Fruit fly (Drosophila melanogaster) whole organism, embryonic: ENCODE measurements around the gene CG16959.
A peak's percentile ranks its signal among the peaks of the same experiment; 100 is the strongest.

Experiments
- Antp ChIP-seq: fragments of 200-800 bp; sonication (Bioruptor generic); optimal IDR thresholded peaks from 3 replicates; lab custom pipeline; 2016; ENCODE audit warnings: missing biosample characterization, missing genetic modification characterization
- CG10366 ChIP-seq: fragments of 200-800 bp; sonication (Bioruptor generic); IDR thresholded peaks from 2 replicates; pipeline ENCODE4 v1.3.6; 2022; ENCODE audit warnings: missing biosample characterization, missing genetic modification characterization
- CG10543 ChIP-seq: fragments of 200-800 bp; sonication (Bioruptor generic); optimal IDR thresholded peaks from 3 replicates; lab custom pipeline; 2017; ENCODE audit warnings: missing biosample characterization, mild to moderate bottlenecking, missing genetic modification characterization, moderate library complexity
- CG11085 ChIP-seq: fragments of 200-800 bp; sonication (Bioruptor generic); IDR thresholded peaks from 2 replicates; pipeline ENCODE4 v1.3.6; 2022; ENCODE audit warnings: missing biosample characterization, missing genetic modification characterization
- CG12104 ChIP-seq: fragments of 200-800 bp; sonication (Bioruptor generic); optimal IDR thresholded peaks from 3 replicates; lab custom pipeline; 2016; ENCODE audit warnings: missing biosample characterization, missing genetic modification characterization
- CG12942 ChIP-seq: fragments of 200-800 bp; sonication (Bioruptor generic); optimal IDR thresholded peaks from 3 replicates; lab custom pipeline; 2016; ENCODE audit warnings: missing biosample characterization, missing genetic modification characterization
- CG1603 ChIP-seq: fragments of 200-800 bp; sonication (Bioruptor generic); optimal IDR thresholded peaks from 2 replicates; lab custom pipeline; 2019; ENCODE audit warnings: missing biosample characterization, mild to moderate bottlenecking, missing genetic modification characterization, moderate library complexity
- CG17328 ChIP-seq: fragments of 200-800 bp; sonication (Bioruptor generic); IDR thresholded peaks from 2 replicates; pipeline ENCODE4 v1.3.6; 2022; ENCODE audit warnings: missing biosample characterization, missing genetic modification characterization
- CG17568 ChIP-seq: fragments of 200-800 bp; sonication (Bioruptor generic); optimal IDR thresholded peaks from 2 replicates; lab custom pipeline; 2018; ENCODE audit warnings: missing biosample characterization, mild to moderate bottlenecking, missing genetic modification characterization, moderate library complexity
- CG1832 ChIP-seq: fragments of 200-800 bp; sonication (Bioruptor generic); optimal IDR thresholded peaks from 2 replicates; lab custom pipeline; 2017; ENCODE audit warnings: missing biosample characterization, mild to moderate bottlenecking, missing genetic modification characterization, inconsistent platforms
- CG2202 ChIP-seq: fragments of 200-800 bp; sonication (Bioruptor generic); optimal IDR thresholded peaks from 2 replicates; lab custom pipeline; 2018; ENCODE audit warnings: missing biosample characterization, mild to moderate bottlenecking, missing genetic modification characterization
- CG2678 ChIP-seq: fragments of 200-800 bp; sonication (Bioruptor generic); optimal IDR thresholded peaks from 3 replicates; lab custom pipeline; 2019; ENCODE audit warnings: missing biosample characterization, mild to moderate bottlenecking, missing genetic modification characterization, moderate library complexity
- CG31388 ChIP-seq: fragments of 200-800 bp; sonication (Bioruptor generic); optimal IDR thresholded peaks from 2 replicates; lab custom pipeline; 2016; ENCODE audit warnings: missing biosample characterization, missing genetic modification characterization
- CG34376 ChIP-seq: fragments of 200-800 bp; sonication (Bioruptor generic); optimal IDR thresholded peaks from 2 replicates; lab custom pipeline; 2018; ENCODE audit warnings: missing biosample characterization, mild to moderate bottlenecking, missing genetic modification characterization
- CG5180 ChIP-seq: fragments of 200-800 bp; sonication (Bioruptor generic); optimal IDR thresholded peaks from 3 replicates; lab custom pipeline; 2017; ENCODE audit warnings: missing biosample characterization, missing genetic modification characterization, mild to moderate bottlenecking, moderate library complexity, missing genetic modification reagents
- CG6254 ChIP-seq: fragments of 200-800 bp; sonication (Bioruptor generic); optimal IDR thresholded peaks from 3 replicates; lab custom pipeline; 2017; ENCODE audit warnings: mild to moderate bottlenecking, missing biosample characterization, missing genetic modification reagents, missing genetic modification characterization
- CG6813 ChIP-seq: fragments of 200-800 bp; sonication (Bioruptor generic); optimal IDR thresholded peaks from 2 replicates; lab custom pipeline; 2017; ENCODE audit warnings: missing biosample characterization, missing genetic modification characterization, mild to moderate bottlenecking, moderate library complexity, missing genetic modification reagents
- CG7372 ChIP-seq: fragments of 200-800 bp; sonication (Bioruptor generic); IDR thresholded peaks from 2 replicates; pipeline ENCODE4 v1.3.6; 2022; ENCODE audit warnings: missing biosample characterization, missing genetic modification characterization
- CG8290 ChIP-seq, 3 experiments: fragments of 200-800 bp; sonication (Bioruptor generic); optimal IDR thresholded peaks; 2 replicates each; lab custom pipeline; 2016 to 2019; ENCODE audit warnings: missing biosample characterization in 3 of 3, missing genetic modification characterization in 3 of 3, mild to moderate bottlenecking in 2 of 3, moderate library complexity in 1 of 3
- CG8359 ChIP-seq: fragments of 200-800 bp; sonication (Bioruptor generic); optimal IDR thresholded peaks from 2 replicates; lab custom pipeline; 2017; ENCODE audit warnings: missing biosample characterization, mild to moderate bottlenecking, missing genetic modification characterization, borderline replicate concordance
- CkIIα-i1 ChIP-seq: fragments of 200-800 bp; sonication (Bioruptor generic); IDR thresholded peaks from 2 replicates; pipeline ENCODE4 v1.3.6; 2022; ENCODE audit warnings: missing biosample characterization, missing genetic modification characterization
- Dad ChIP-seq: fragments of 200-800 bp; sonication (Bioruptor generic); optimal IDR thresholded peaks from 3 replicates; lab custom pipeline; 2016; ENCODE audit warnings: missing biosample characterization, missing genetic modification characterization
- Dip2 ChIP-seq: fragments of 200-800 bp; sonication (Bioruptor generic); IDR thresholded peaks from 2 replicates; pipeline ENCODE4 v1.3.6; 2022; ENCODE audit warnings: missing biosample characterization, missing genetic modification characterization
- Fer1 ChIP-seq: fragments of 200-800 bp; sonication (Bioruptor generic); optimal IDR thresholded peaks from 2 replicates; lab custom pipeline; 2017; ENCODE audit warnings: missing biosample characterization, mild to moderate bottlenecking, missing genetic modification characterization
- Hmr ChIP-seq: fragments of 200-800 bp; sonication (Bioruptor generic); optimal IDR thresholded peaks from 3 replicates; lab custom pipeline; 2017; ENCODE audit warnings: mild to moderate bottlenecking, missing biosample characterization, missing genetic modification reagents, missing genetic modification characterization
- MTF-1 ChIP-seq: fragments of 200-800 bp; sonication (Bioruptor generic); optimal IDR thresholded peaks from 2 replicates; lab custom pipeline; 2018; ENCODE audit warnings: missing biosample characterization, mild to moderate bottlenecking, missing genetic modification characterization, borderline replicate concordance
- Meics ChIP-seq: fragments of 200-800 bp; sonication (Bioruptor generic); optimal IDR thresholded peaks from 2 replicates; lab custom pipeline; 2017; ENCODE audit warnings: missing biosample characterization, mild to moderate bottlenecking, missing genetic modification characterization
- Nf-YA ChIP-seq: fragments of 200-800 bp; sonication (Bioruptor generic); IDR thresholded peaks from 2 replicates; pipeline ENCODE4 v1.3.6; 2022; ENCODE audit warnings: missing biosample characterization, missing genetic modification characterization
- Oli ChIP-seq: fragments of 200-800 bp; sonication (Bioruptor generic); optimal IDR thresholded peaks from 2 replicates; lab custom pipeline; 2018; ENCODE audit warnings: missing biosample characterization, mild to moderate bottlenecking, missing genetic modification characterization, moderate library complexity
- Opbp ChIP-seq: fragments of 200-800 bp; sonication (Bioruptor generic); IDR thresholded peaks from 3 replicates; pipeline ENCODE4 v1.3.6; 2022; ENCODE audit warnings: missing biosample characterization, missing genetic modification characterization; ENCODE audit not compliant: partially characterized antibody
- Ptx1 ChIP-seq: fragments of 200-800 bp; sonication (Bioruptor generic); IDR thresholded peaks from 2 replicates; pipeline ENCODE4 v1.3.6; 2022; ENCODE audit warnings: missing biosample characterization, missing genetic modification characterization
- Stat92E ChIP-seq, 3 experiments: fragments of >200 bp in 2 of 3; fragments of 200-800 bp in 1 of 3; sonication (Bioruptor generic) in 1 of 3; optimal IDR thresholded peaks; 2 replicates each; lab custom pipeline; 2017 to 2019; ENCODE audit warnings: missing biosample characterization in 3 of 3, missing genetic modification characterization in 3 of 3, mild to moderate bottlenecking in 1 of 3, moderate library complexity in 1 of 3
- ab ChIP-seq: fragments of 200-800 bp; sonication (Bioruptor generic); optimal IDR thresholded peaks from 2 replicates; lab custom pipeline; 2016; ENCODE audit warnings: missing biosample characterization, missing genetic modification characterization
- bcd ChIP-seq: fragments of 200-800 bp; sonication (Bioruptor generic); optimal IDR thresholded peaks from 2 replicates; lab custom pipeline; 2017; ENCODE audit warnings: missing biosample characterization, mild to moderate bottlenecking, missing genetic modification characterization
- chinmo ChIP-seq: fragments of 200-800 bp; sonication (Bioruptor generic); IDR thresholded peaks from 4 replicates; pipeline ENCODE4 v1.3.6; 2022; ENCODE audit warnings: missing biosample characterization, missing genetic modification characterization; ENCODE audit not compliant: partially characterized antibody
- crp ChIP-seq, 2 experiments: fragments of 200-800 bp; sonication (Bioruptor generic); optimal IDR thresholded peaks; 2 replicates in 1 of 2; 3 replicates in 1 of 2; lab custom pipeline; 2017; ENCODE audit warnings: missing biosample characterization in 2 of 2, missing genetic modification characterization in 2 of 2, mild to moderate bottlenecking in 1 of 2, moderate library complexity in 1 of 2
- esg ChIP-seq: fragments of 200-800 bp; sonication (Bioruptor generic); conservative IDR thresholded peaks from 2 replicates; pipeline ENCODE4 v1.3.6; 2022; ENCODE audit warnings: missing biosample characterization, missing genetic modification characterization
- gsb ChIP-seq: fragments of 200-800 bp; sonication (Bioruptor generic); IDR thresholded peaks from 2 replicates; pipeline ENCODE4 v1.3.6; 2022; ENCODE audit warnings: missing biosample characterization, missing genetic modification characterization
- lab ChIP-seq: fragments of 200-800 bp; sonication (Bioruptor generic); optimal IDR thresholded peaks from 3 replicates; lab custom pipeline; 2017; ENCODE audit warnings: missing biosample characterization, missing genetic modification characterization, mild to moderate bottlenecking, moderate library complexity, missing genetic modification reagents
- otp ChIP-seq: fragments of 200-800 bp; sonication (Bioruptor generic); IDR thresholded peaks from 3 replicates; pipeline ENCODE4, ENCODE4 v1.3.6; 2022; ENCODE audit warnings: missing biosample characterization, missing genetic modification characterization
- pan ChIP-seq, 4 experiments: fragments of >200 bp in 3 of 4; fragments of 200-800 bp in 1 of 4; sonication (Bioruptor generic) in 1 of 4; optimal IDR thresholded peaks in 3 of 4; IDR thresholded peaks in 1 of 4; 2 replicates each; pipeline versions ENCODE4 v1.3.6 to Lab custom; 2017 to 2022; ENCODE audit warnings: missing biosample characterization in 2 of 4, missing genetic modification characterization in 2 of 4, mixed read lengths in 1 of 4
- schlank ChIP-seq: fragments of 200-800 bp; sonication (Bioruptor generic); optimal IDR thresholded peaks from 2 replicates; lab custom pipeline; 2018; ENCODE audit warnings: missing biosample characterization, mild to moderate bottlenecking, missing genetic modification characterization
- sens ChIP-seq: fragments of 200-800 bp; sonication (Bioruptor generic); peaks from one replicate; lab custom pipeline; 2016; ENCODE audit warnings: missing biosample characterization, missing genetic modification characterization
- stwl ChIP-seq: fragments of 200-800 bp; sonication (Bioruptor generic); optimal IDR thresholded peaks from 3 replicates; lab custom pipeline; 2018; ENCODE audit warnings: missing biosample characterization, mild to moderate bottlenecking, missing genetic modification characterization, moderate library complexity
- tx ChIP-seq: fragments of 200-800 bp; sonication (Bioruptor generic); optimal IDR thresholded peaks from 2 replicates; lab custom pipeline; 2016; ENCODE audit warnings: missing biosample characterization, missing genetic modification characterization
- vvl ChIP-seq: fragments of 200-800 bp; sonication (Bioruptor generic); IDR thresholded peaks from 2 replicates; pipeline ENCODE4 v1.3.6; 2022; ENCODE audit warnings: missing biosample characterization, missing genetic modification characterization
- z ChIP-seq: fragments of 200-800 bp; sonication (Bioruptor generic); IDR thresholded peaks from 3 replicates; pipeline ENCODE4 v1.3.6; 2022; ENCODE audit warnings: missing biosample characterization, missing genetic modification characterization

Gene CG16959

DNA sequence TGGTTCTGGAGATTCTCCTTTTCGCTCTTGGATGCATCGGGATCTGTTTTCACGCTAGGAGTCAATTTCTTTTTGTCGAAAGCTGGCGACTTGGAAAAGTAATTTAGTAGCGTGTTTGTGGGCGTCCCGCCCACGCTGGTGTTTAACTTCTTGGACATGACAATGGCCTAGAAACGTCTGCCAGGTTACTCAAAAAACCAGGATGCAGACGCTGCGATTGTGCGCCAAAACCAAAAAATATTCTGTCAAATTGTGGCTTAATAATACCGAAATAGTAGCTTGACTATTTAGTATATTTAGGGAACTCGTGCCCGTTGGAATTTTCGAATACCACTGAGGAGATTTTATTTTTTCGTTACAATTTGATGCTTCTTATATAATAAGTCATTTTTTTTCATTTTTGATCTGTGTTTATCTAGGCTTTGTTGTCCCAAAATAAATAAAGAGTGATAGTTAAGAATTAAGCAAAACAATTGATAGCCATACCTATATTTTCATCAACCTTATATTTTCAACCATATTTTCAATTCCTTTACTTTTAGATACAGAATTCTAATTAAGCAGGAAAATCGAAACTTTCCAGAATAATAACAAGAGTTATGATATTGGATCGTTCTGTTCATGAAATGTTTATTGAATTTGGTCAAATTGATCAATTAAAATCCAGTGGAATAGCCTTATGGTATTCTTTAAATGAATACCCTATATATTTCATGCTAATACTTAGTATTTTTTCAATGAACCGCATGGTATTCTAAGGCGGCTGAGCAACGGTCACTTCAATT lies 33.4 kb upstream of the CG16959 start, which contains the start of the genes Msh6 and Prp31 (continued):
- TF ChIP-seq crp (GFP tag; optimal IDR thresholded peaks at IDR 0.05; lab: Kevin White, UChicago), result peak in 1 of 2 experiments; percentile 28
- TF ChIP-seq Stat92E (GFP tag; optimal IDR thresholded peaks at IDR 0.05; lab: Kevin White, UChicago), result no peak
- TF ChIP-seq CG17328 (GFP tag; lab: Robert Waterston, UW), result peak; percentile 56
- no peak for TF ChIP-seq otp (GFP tag; lab: Robert Waterston, UW)
- TF ChIP-seq CG10543 (GFP tag; lab: Kevin White, UChicago), result peak; percentile 19
- peak; percentile 40 for TF ChIP-seq Fer1 (GFP tag; lab: Kevin White, UChicago)
- TF ChIP-seq ab (GFP tag; lab: Kevin White, UChicago), result no peak
- no peak for TF ChIP-seq CG34376 (GFP tag; lab: Kevin White, UChicago)
- no peak for TF ChIP-seq Dip2
- peak; percentile 79 for TF ChIP-seq esg (GFP tag; lab: Robert Waterston, UW)
- TF ChIP-seq CkIIα-i1, result no peak
- peak; percentile 38 for TF ChIP-seq stwl
- no peak for TF ChIP-seq CG8359 (GFP tag; lab: Kevin White, UChicago)
- TF ChIP-seq CG12942 (GFP tag; lab: Kevin White, UChicago), result peak; percentile 55
- TF ChIP-seq pan (optimal IDR thresholded peaks at IDR 0.05; lab: Kevin White, UChicago), result no peak
- TF ChIP-seq pan (GFP tag; optimal IDR thresholded peaks at IDR 0.05 in 1 of 2, IDR thresholded peaks at IDR 0.05 in 1 of 2), result peak in 1 of 2 experiments; percentile 38
- no peak for TF ChIP-seq chinmo (GFP tag; lab: Robert Waterston, UW)
- peak; percentile 3 for TF ChIP-seq CG6254
- peak; percentile 64 for TF ChIP-seq CG12104 (GFP tag; lab: Kevin White, UChicago)
- no peak for TF ChIP-seq Opbp (GFP tag; lab: Robert Waterston, UW)
- no peak for TF ChIP-seq CG1832
- no peak for TF ChIP-seq z (GFP tag; lab: Robert Waterston, UW)
- TF ChIP-seq Ptx1 (GFP tag; lab: Robert Waterston, UW), result peak; percentile 42; the same call in 1 of the 2 replicates
- TF ChIP-seq tx (GFP tag; lab: Kevin White, UChicago), result peak; percentile 66
- TF ChIP-seq CG1603 (tag; lab: Kevin White, UChicago), result peak; percentile 35
- TF ChIP-seq Nf-YA (GFP tag; lab: Robert Waterston, UW), result no peak

DNA sequence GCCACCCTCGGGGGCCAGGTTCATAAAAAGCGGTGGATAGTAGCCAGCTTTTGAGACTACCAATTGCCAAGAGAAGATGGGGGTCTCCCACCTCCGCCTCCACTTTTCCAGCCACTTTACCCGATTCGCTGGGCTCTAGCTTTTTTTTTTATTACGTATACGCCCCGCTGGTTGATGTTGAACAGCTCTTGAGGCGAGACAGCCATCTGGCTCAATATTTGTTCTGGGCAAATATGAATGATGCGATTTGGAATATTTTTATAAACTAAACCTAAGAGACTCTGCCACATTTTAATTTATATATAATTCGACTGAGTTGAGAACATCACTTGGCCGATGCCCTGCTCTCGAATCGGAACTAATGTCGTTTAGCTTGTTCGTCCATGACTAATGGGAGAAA lies 24.9 kb upstream of the CG16959 start:
- no peak for TF ChIP-seq Antp (GFP tag; lab: Kevin White, UChicago)
- TF ChIP-seq CG31388 (GFP tag; lab: Kevin White, UChicago), result no peak
- peak; percentile 0 for TF ChIP-seq schlank (tag; lab: Kevin White, UChicago)
- no peak for TF ChIP-seq CG11085 (GFP tag; lab: Robert Waterston, UW)
- peak; percentile 37 for TF ChIP-seq Hmr (GFP tag; lab: Kevin White, UChicago)
- no peak for TF ChIP-seq gsb (GFP tag; lab: Robert Waterston, UW)
- peak; percentile 3 for TF ChIP-seq CG6813 (GFP tag; lab: Kevin White, UChicago)
- no peak for TF ChIP-seq CG8290 (GFP tag; optimal IDR thresholded peaks at IDR 0.05; lab: Kevin White, UChicago)
- TF ChIP-seq CG8290 (tag; optimal IDR thresholded peaks at IDR 0.05; lab: Kevin White, UChicago), result no peak
- TF ChIP-seq CG7372 (GFP tag; lab: Robert Waterston, UW), result peak; percentile 61
- TF ChIP-seq bcd (GFP tag; lab: Kevin White, UChicago), result no peak
- no peak for TF ChIP-seq CG10366
- TF ChIP-seq Dad, result no peak
- no peak for TF ChIP-seq CG2202 (tag; lab: Kevin White, UChicago)
- TF ChIP-seq vvl, result no peak
- TF ChIP-seq Meics (GFP tag; lab: Kevin White, UChicago), result peak; percentile 2
- no peak for TF ChIP-seq CG5180 (GFP tag; lab: Kevin White, UChicago)
- no peak for TF ChIP-seq CG2678 (tag; lab: Kevin White, UChicago)
- no peak for TF ChIP-seq Oli (tag; lab: Kevin White, UChicago)
- TF ChIP-seq MTF-1 (GFP tag; lab: Kevin White, UChicago), result no peak
- TF ChIP-seq CG17568 (GFP tag; lab: Kevin White, UChicago), result no peak
- TF ChIP-seq lab, result peak; percentile 66
- peak; percentile 71 for TF ChIP-seq sens (GFP tag; lab: Kevin White, UChicago)
